Fruit fly (Drosophila melanogaster) whole organism, embryonic: ENCODE measurements around the gene CG42579.
A peak's percentile ranks its signal among the peaks of the same experiment; 100 is the strongest.

ENCODE experiments used
- Aef1 ChIP-seq: fragments of 200-800 bp; sonication (Bioruptor generic); IDR thresholded peaks from 3 replicates; pipeline ENCODE4 v1.3.6; 2022; ENCODE audit warnings: missing biosample characterization, missing genetic modification characterization
- Atf3 ChIP-seq: fragments of 200-800 bp; sonication (Bioruptor generic); optimal IDR thresholded peaks from 3 replicates; lab custom pipeline; 2016; ENCODE audit warnings: missing biosample characterization, missing genetic modification characterization
- Awh ChIP-seq: fragments of 200-800 bp; sonication (Bioruptor generic); IDR thresholded peaks from 2 replicates; pipeline ENCODE4, ENCODE4 v1.3.6; 2022; ENCODE audit warnings: missing biosample characterization, missing genetic modification characterization
- Bdp1 ChIP-seq: fragments of 200-800 bp; sonication (Bioruptor generic); optimal IDR thresholded peaks from 3 replicates; lab custom pipeline; 2016; ENCODE audit warnings: missing biosample characterization, missing genetic modification characterization
- BtbVII ChIP-seq: fragments of 200-800 bp; sonication (Bioruptor generic); optimal IDR thresholded peaks from 3 replicates; lab custom pipeline; 2017; ENCODE audit warnings: missing biosample characterization, mild to moderate bottlenecking, missing genetic modification characterization
- CG10267 ChIP-seq: fragments of 200-800 bp; sonication (Bioruptor generic); optimal IDR thresholded peaks from 2 replicates; lab custom pipeline; 2018; ENCODE audit warnings: missing biosample characterization, mild to moderate bottlenecking, missing genetic modification characterization, moderate library complexity
- CG10543 ChIP-seq: fragments of 200-800 bp; sonication (Bioruptor generic); optimal IDR thresholded peaks from 3 replicates; lab custom pipeline; 2017; ENCODE audit warnings: missing biosample characterization, mild to moderate bottlenecking, missing genetic modification characterization, moderate library complexity
- CG10979 ChIP-seq: fragments of 200-800 bp; sonication (Bioruptor generic); optimal IDR thresholded peaks from 2 replicates; lab custom pipeline; 2018; ENCODE audit warnings: missing biosample characterization, mild to moderate bottlenecking, missing genetic modification characterization, moderate library complexity
- CG1233 ChIP-seq: fragments of 200-800 bp; sonication (Bioruptor generic); optimal IDR thresholded peaks from 4 replicates; lab custom pipeline; 2018; ENCODE audit warnings: missing biosample characterization, mild to moderate bottlenecking, missing genetic modification characterization
- CG17829 ChIP-seq: fragments of 200-800 bp; optimal IDR thresholded peaks from 2 replicates; lab custom pipeline; 2019; ENCODE audit warnings: missing biosample characterization, mild to moderate bottlenecking, missing genetic modification characterization, moderate library complexity
- CG17912 ChIP-seq: fragments of 200-800 bp; sonication (Bioruptor generic); optimal IDR thresholded peaks from 2 replicates; lab custom pipeline; 2018; ENCODE audit warnings: missing biosample characterization, mild to moderate bottlenecking, missing genetic modification characterization
- CG1792 ChIP-seq: fragments of 200-800 bp; sonication (Bioruptor generic); optimal IDR thresholded peaks from 2 replicates; lab custom pipeline; 2016; ENCODE audit warnings: missing biosample characterization, missing genetic modification characterization
- CG30020 ChIP-seq: fragments of 200-800 bp; optimal IDR thresholded peaks from 2 replicates; lab custom pipeline; 2019; ENCODE audit warnings: missing biosample characterization, mild to moderate bottlenecking, missing genetic modification characterization, moderate library complexity
- CG31441 ChIP-seq: fragments of 200-800 bp; sonication (Bioruptor generic); IDR thresholded peaks from 2 replicates; pipeline ENCODE4 v1.3.6; 2022; ENCODE audit warnings: missing biosample characterization, missing genetic modification characterization
- CG3163 ChIP-seq: fragments of 200-800 bp; sonication (Bioruptor generic); optimal IDR thresholded peaks from 3 replicates; lab custom pipeline; 2016; ENCODE audit warnings: missing biosample characterization, missing genetic modification characterization
- CG32532 ChIP-seq: fragments of 200-800 bp; sonication (Bioruptor generic); IDR thresholded peaks from 2 replicates; pipeline ENCODE4 v1.3.6; 2022; ENCODE audit warnings: missing biosample characterization, missing genetic modification characterization
- CG43689 ChIP-seq: fragments of 200-800 bp; sonication (Bioruptor generic); IDR thresholded peaks from 2 replicates; pipeline ENCODE4 v1.3.6; 2022; ENCODE audit warnings: missing biosample characterization, missing genetic modification characterization
- CG4730 ChIP-seq: fragments of 200-800 bp; sonication (Bioruptor generic); IDR thresholded peaks from 2 replicates; pipeline ENCODE4 v1.3.6; 2022; ENCODE audit warnings: missing biosample characterization, missing genetic modification characterization
- CG6689 ChIP-seq: fragments of 200-800 bp; sonication (Bioruptor generic); IDR thresholded peaks from 2 replicates; pipeline ENCODE4 v1.3.6; 2022; ENCODE audit warnings: missing biosample characterization, missing genetic modification characterization
- CG6854 ChIP-seq: fragments of 200-800 bp; sonication (Bioruptor generic); optimal IDR thresholded peaks from 3 replicates; lab custom pipeline; 2017; ENCODE audit warnings: missing biosample characterization, mild to moderate bottlenecking, missing genetic modification characterization
- CG7271 ChIP-seq: fragments of 200-800 bp; sonication (Bioruptor generic); optimal IDR thresholded peaks from 2 replicates; lab custom pipeline; 2018; ENCODE audit warnings: missing biosample characterization, mild to moderate bottlenecking, missing genetic modification characterization, moderate library complexity
- CG7963 ChIP-seq: fragments of 200-800 bp; sonication (Bioruptor generic); IDR thresholded peaks from 3 replicates; pipeline ENCODE4 v1.3.6; 2022; ENCODE audit warnings: missing biosample characterization, missing genetic modification characterization; ENCODE audit not compliant: partially characterized antibody
- CG9932 ChIP-seq: fragments of 200-800 bp; sonication (Bioruptor generic); IDR thresholded peaks from 2 replicates; pipeline ENCODE4 v1.3.6; 2022; ENCODE audit warnings: missing biosample characterization, missing genetic modification characterization
- CTCF ChIP-seq: fragments of 200-800 bp; sonication (Bioruptor generic); optimal IDR thresholded peaks from 2 replicates; lab custom pipeline; 2017; ENCODE audit warnings: missing biosample characterization, mild to moderate bottlenecking, missing genetic modification characterization, moderate library complexity
- D ChIP-seq, 2 experiments: fragments of 200-800 bp in 1 of 2; fragments of >200 bp in 1 of 2; sonication (Bioruptor generic) in 1 of 2; optimal IDR thresholded peaks; 2 replicates in 1 of 2; 3 replicates in 1 of 2; lab custom pipeline; 2017; ENCODE audit warnings: mild to moderate bottlenecking in 1 of 2, missing biosample characterization in 1 of 2, missing genetic modification characterization in 1 of 2, missing genetic modification reagents in 1 of 2
- D19A ChIP-seq: fragments of 200-800 bp; optimal IDR thresholded peaks from 3 replicates; lab custom pipeline; 2019; ENCODE audit warnings: missing biosample characterization, mild to moderate bottlenecking, missing genetic modification characterization, moderate library complexity
- D19B ChIP-seq: fragments of 200-800 bp; sonication (Bioruptor generic); optimal IDR thresholded peaks from 2 replicates; lab custom pipeline; 2017; ENCODE audit warnings: missing biosample characterization, mild to moderate bottlenecking, missing genetic modification characterization
- Dbx ChIP-seq: fragments of 200-800 bp; sonication (Bioruptor generic); IDR thresholded peaks from 3 replicates; pipeline ENCODE4 v1.3.6; 2022; ENCODE audit warnings: missing biosample characterization, missing genetic modification characterization
- Dek ChIP-seq: fragments of 200-800 bp; sonication (Bioruptor generic); optimal IDR thresholded peaks from 3 replicates; lab custom pipeline; 2019; ENCODE audit warnings: missing biosample characterization, mild to moderate bottlenecking, missing genetic modification characterization, moderate library complexity
- Dll ChIP-seq: fragments of 200-800 bp; sonication (Bioruptor generic); IDR thresholded peaks from 4 replicates; pipeline ENCODE4 v1.3.6; 2022; ENCODE audit warnings: missing biosample characterization, missing genetic modification characterization; ENCODE audit not compliant: partially characterized antibody
- Gsc ChIP-seq: fragments of 200-800 bp; sonication (Bioruptor generic); IDR thresholded peaks from 2 replicates; pipeline ENCODE4 v1.3.6; 2022; ENCODE audit warnings: missing biosample characterization, missing genetic modification characterization
- HmgD ChIP-seq: fragments of 200-800 bp; sonication (Bioruptor generic); optimal IDR thresholded peaks from 3 replicates; lab custom pipeline; 2016; ENCODE audit warnings: missing biosample characterization, missing genetic modification characterization
- NfI ChIP-seq: fragments of 200-800 bp; sonication (Bioruptor generic); optimal IDR thresholded peaks from 3 replicates; lab custom pipeline; 2018; ENCODE audit warnings: missing biosample characterization, mild to moderate bottlenecking, missing genetic modification characterization, moderate library complexity
- Sry-δ ChIP-seq: fragments of 200-800 bp; sonication (Bioruptor generic); optimal IDR thresholded peaks from 2 replicates; lab custom pipeline; 2016; ENCODE audit warnings: missing biosample characterization, missing genetic modification characterization
- Ssrp ChIP-seq: fragments of 200-800 bp; sonication (Bioruptor generic); optimal IDR thresholded peaks from 2 replicates; lab custom pipeline; 2018; ENCODE audit warnings: missing biosample characterization, mild to moderate bottlenecking, missing genetic modification characterization, moderate library complexity
- Usf ChIP-seq: fragments of 200-800 bp; sonication (Bioruptor generic); optimal IDR thresholded peaks from 2 replicates; lab custom pipeline; 2017; ENCODE audit warnings: missing genotype, missing biosample characterization, missing genetic modification characterization
- ap ChIP-seq: fragments of 200-800 bp; sonication (Bioruptor generic); IDR thresholded peaks from 2 replicates; pipeline ENCODE4 v1.3.6; 2022; ENCODE audit warnings: missing biosample characterization, missing genetic modification characterization
- bigmax ChIP-seq: fragments of 200-800 bp; sonication (Bioruptor generic); optimal IDR thresholded peaks from 2 replicates; lab custom pipeline; 2018; ENCODE audit warnings: missing biosample characterization, mild to moderate bottlenecking, missing genetic modification characterization
- caup ChIP-seq: fragments of 200-800 bp; sonication (Bioruptor generic); optimal IDR thresholded peaks from 3 replicates; lab custom pipeline; 2017; ENCODE audit warnings: missing biosample characterization, mild to moderate bottlenecking, missing genetic modification characterization, moderate library complexity; ENCODE audit not compliant: severe bottlenecking
- croc ChIP-seq: fragments of 200-800 bp; sonication (Bioruptor generic); conservative IDR thresholded peaks from 3 replicates; pipeline ENCODE4 v1.3.6; 2022; ENCODE audit warnings: missing biosample characterization, missing genetic modification characterization
- cwo ChIP-seq: fragments of 200-800 bp; sonication (Bioruptor generic); optimal IDR thresholded peaks from 3 replicates; lab custom pipeline; 2017; ENCODE audit warnings: missing biosample characterization, missing genetic modification characterization, mild to moderate bottlenecking, moderate library complexity, missing genetic modification reagents
- en ChIP-seq: fragments of 200-800 bp; sonication (Bioruptor generic); optimal IDR thresholded peaks from 2 replicates; lab custom pipeline; 2016; ENCODE audit warnings: missing biosample characterization, missing genetic modification characterization
- exex ChIP-seq: fragments of 200-800 bp; sonication (Bioruptor generic); optimal IDR thresholded peaks from 4 replicates; lab custom pipeline; 2018; ENCODE audit warnings: missing biosample characterization, mild to moderate bottlenecking, missing genetic modification characterization, moderate library complexity
- gt ChIP-seq: fragments of 200-800 bp; sonication (Bioruptor generic); IDR thresholded peaks from 2 replicates; pipeline ENCODE4 v1.3.6; 2022; ENCODE audit warnings: missing biosample characterization, missing genetic modification characterization
- ind ChIP-seq: fragments of 200-800 bp; sonication (Bioruptor generic); optimal IDR thresholded peaks from 3 replicates; lab custom pipeline; 2016; ENCODE audit warnings: missing biosample characterization, missing genetic modification characterization
- pita ChIP-seq: fragments of 200-800 bp; sonication (Bioruptor generic); optimal IDR thresholded peaks from 2 replicates; lab custom pipeline; 2017; ENCODE audit warnings: missing biosample characterization, mild to moderate bottlenecking, missing genetic modification characterization
- sob ChIP-seq: fragments of 200-800 bp; sonication (Bioruptor generic); IDR thresholded peaks from 2 replicates; pipeline ENCODE4 v1.3.6; 2022; ENCODE audit warnings: missing biosample characterization, missing genetic modification characterization
- sug ChIP-seq: fragments of 200-800 bp; optimal IDR thresholded peaks from 2 replicates; lab custom pipeline; 2019; ENCODE audit warnings: missing biosample characterization, mild to moderate bottlenecking, missing genetic modification characterization, moderate library complexity
- unpg ChIP-seq: fragments of 200-800 bp; sonication (Bioruptor generic); optimal IDR thresholded peaks from 3 replicates; lab custom pipeline; 2018; ENCODE audit warnings: missing biosample characterization, mild to moderate bottlenecking, missing genetic modification characterization, moderate library complexity
- vvl ChIP-seq: fragments of 200-800 bp; sonication (Bioruptor generic); IDR thresholded peaks from 2 replicates; pipeline ENCODE4 v1.3.6; 2022; ENCODE audit warnings: missing biosample characterization, missing genetic modification characterization

The CG42579 gene

DNA sequence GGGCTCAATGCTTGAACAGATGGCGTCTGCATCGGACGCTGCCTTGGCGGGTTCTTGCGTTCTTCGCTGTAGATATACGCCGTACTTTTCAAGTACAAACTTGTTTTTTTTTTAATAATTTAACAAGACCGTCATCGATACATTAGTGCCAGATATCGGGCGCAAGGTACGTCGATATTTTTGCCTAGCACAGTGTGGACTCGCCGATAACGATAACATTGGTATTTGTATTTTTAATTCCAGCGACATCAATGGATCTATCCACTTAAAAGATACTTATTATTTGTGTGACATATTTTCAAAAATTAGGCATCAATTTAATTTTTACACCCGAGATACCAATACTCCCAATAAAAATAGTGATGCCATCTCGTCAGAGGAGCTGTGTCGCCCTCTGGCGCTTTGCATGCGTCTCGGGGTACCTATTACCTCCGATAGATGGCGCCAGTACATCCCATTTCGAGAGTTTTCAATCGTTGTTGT is 2.6 kb upstream of the CG42579 start, which contains the start of gene Tak1 (continued):
- TF ChIP-seq Dek (tag; lab: Kevin White, UChicago), result peak; percentile 5
- TF ChIP-seq CG10543 (GFP tag; lab: Kevin White, UChicago), result peak; percentile 28
- peak; percentile 11 for TF ChIP-seq Ssrp (tag; lab: Kevin White, UChicago)
- TF ChIP-seq HmgD, result peak; percentile 19
- TF ChIP-seq CG30020, result peak; percentile 60
- TF ChIP-seq CG9932, result peak; percentile 78
- TF ChIP-seq Dbx, result peak; percentile 64; the same call in 1 of the 3 replicates
- TF ChIP-seq pita (GFP tag; lab: Kevin White, UChicago), result peak; percentile 37
- peak; percentile 73 for TF ChIP-seq Aef1 (GFP tag; lab: Robert Waterston, UW)
- no peak for TF ChIP-seq CG6854 (GFP tag; lab: Kevin White, UChicago)
- TF ChIP-seq sob (GFP tag; lab: Robert Waterston, UW), result peak; percentile 47; the same call in 1 of the 2 replicates
- TF ChIP-seq CG3163 (GFP tag; lab: Kevin White, UChicago), result no peak
- 0 out of 2 replicates have a peak, but pooled peaks have one; percentile 19 for TF ChIP-seq ap (GFP tag; lab: Robert Waterston, UW)
- TF ChIP-seq CG4730, result no peak
- peak; percentile 49 for TF ChIP-seq en (GFP tag; lab: Kevin White, UChicago)
- TF ChIP-seq CG32532 (GFP tag; lab: Robert Waterston, UW), result peak; percentile 88
- TF ChIP-seq exex (tag; lab: Kevin White, UChicago), result peak; percentile 0
- TF ChIP-seq CG43689, result no peak
- no peak for TF ChIP-seq D (optimal IDR thresholded peaks at IDR 0.05; lab: Kevin White, UChicago)
- no peak for TF ChIP-seq D (GFP tag; optimal IDR thresholded peaks at IDR 0.05; lab: Kevin White, UChicago)
- no peak for TF ChIP-seq gt (GFP tag; lab: Robert Waterston, UW)
- TF ChIP-seq Gsc (GFP tag; lab: Robert Waterston, UW), result no peak
- no peak for TF ChIP-seq D19A (tag; lab: Kevin White, UChicago)
- TF ChIP-seq Dll (GFP tag; lab: Robert Waterston, UW), result peak; percentile 82
- TF ChIP-seq D19B (GFP tag; lab: Kevin White, UChicago), result no peak
- peak; percentile 42 for TF ChIP-seq ind (GFP tag; lab: Kevin White, UChicago)
- TF ChIP-seq Sry-δ (GFP tag; lab: Kevin White, UChicago), result peak; percentile 78
- peak; percentile 48 for TF ChIP-seq CG1233
- TF ChIP-seq Atf3 (GFP tag; lab: Kevin White, UChicago), result peak; percentile 23
- peak; percentile 23 for TF ChIP-seq Bdp1 (GFP tag; lab: Kevin White, UChicago)
- peak; percentile 46 for TF ChIP-seq caup (GFP tag; lab: Kevin White, UChicago)
- TF ChIP-seq CG31441, result no peak; the same call in 1 of the 2 replicates
- TF ChIP-seq CTCF (GFP tag; lab: Kevin White, UChicago), result peak; percentile 99
- no peak for TF ChIP-seq CG7271
- peak; percentile 62; the same call in 1 of the 2 replicates for TF ChIP-seq vvl (GFP tag; lab: Robert Waterston, UW)
- TF ChIP-seq BtbVII, result no peak
- TF ChIP-seq CG1792 (GFP tag; lab: Kevin White, UChicago), result peak; percentile 43
- no peak for TF ChIP-seq bigmax (GFP tag; lab: Kevin White, UChicago)
- TF ChIP-seq CG7963 (GFP tag; lab: Robert Waterston, UW), result peak; percentile 79
- peak; percentile 50 for TF ChIP-seq NfI (GFP tag; lab: Kevin White, UChicago)
- TF ChIP-seq sug (tag; lab: Kevin White, UChicago), result peak; percentile 60
- TF ChIP-seq CG6689 (GFP tag; lab: Robert Waterston, UW), result no peak
- peak; percentile 46 for TF ChIP-seq CG17912
- no peak for TF ChIP-seq cwo (GFP tag; lab: Kevin White, UChicago)
- TF ChIP-seq unpg, result peak; percentile 53
- TF ChIP-seq Awh, result no peak
- TF ChIP-seq croc (GFP tag; lab: Robert Waterston, UW), result peak; percentile 19; the same call in 1 of the 3 replicates
- peak; percentile 32 for TF ChIP-seq CG10979
- TF ChIP-seq Usf (GFP tag; lab: Kevin White, UChicago), result no peak
- TF ChIP-seq CG17829, result peak; percentile 60
- peak; percentile 54 for TF ChIP-seq CG10267 (tag; lab: Kevin White, UChicago)
